Worm (Caenorhabditis elegans) whole organism, L1 larva: ENCODE data around the gene R04D3.2.

ENCODE experiments used
- C04F5.9 ChIP-seq: sonication (generic microtip); optimal IDR thresholded peaks from 2 replicates; lab custom pipeline; 2016; ENCODE audit warnings: missing genetic modification characterization, missing compliant biosample characterization
- C16A3.4 ChIP-seq: fragments of 150-350 bp; optimal IDR thresholded peaks from 2 replicates; lab custom pipeline; 2014; ENCODE audit warnings: missing biosample characterization, missing genetic modification characterization
- C34B4.2 ChIP-seq: sonication (generic microtip); optimal IDR thresholded peaks from 2 replicates; lab custom pipeline; 2017; ENCODE audit warnings: mild to moderate bottlenecking, missing genetic modification characterization, missing compliant biosample characterization
- Y116A8C.19 ChIP-seq: sonication (generic microtip); optimal IDR thresholded peaks from 2 replicates; lab custom pipeline; 2016; ENCODE audit warnings: missing compliant biosample characterization, missing genetic modification characterization, borderline replicate concordance
- aha-1 ChIP-seq: fragments of 150-350 bp; optimal IDR thresholded peaks from 2 replicates; lab custom pipeline; 2014; ENCODE audit warnings: missing biosample characterization, missing genetic modification characterization
- alr-1 ChIP-seq: fragments of 200-800 bp; sonication (Bioruptor generic); optimal IDR thresholded peaks from 2 replicates; lab custom pipeline; 2018; ENCODE audit warnings: borderline replicate concordance, mild to moderate bottlenecking, missing genetic modification characterization, missing compliant biosample characterization
- ama-1 ChIP-seq: fragments of 150-350 bp; optimal IDR thresholded peaks from 2 replicates; lab custom pipeline; 2014
- ceh-82 ChIP-seq, 3 experiments: fragments of 150-350 bp in 1 of 3; sonication (generic microtip) in 2 of 3; optimal IDR thresholded peaks; 2 replicates each; lab custom pipeline; 2014 to 2017; ENCODE audit warnings: missing biosample characterization in 3 of 3, missing genetic modification characterization in 3 of 3
- ceh-90 ChIP-seq: sonication (generic microtip); optimal IDR thresholded peaks from 2 replicates; lab custom pipeline; 2016; ENCODE audit warnings: missing genetic modification characterization, missing compliant biosample characterization
- ces-1 ChIP-seq: fragments of 150-350 bp; optimal IDR thresholded peaks from 2 replicates; lab custom pipeline; 2014; ENCODE audit warnings: missing biosample characterization, missing genetic modification reagents, missing genetic modification characterization
- dpl-1 ChIP-seq, 3 experiments: fragments of 150-350 bp in 2 of 3; sonication (generic microtip) in 1 of 3; optimal IDR thresholded peaks; 2 replicates each; lab custom pipeline; 2014 to 2017; ENCODE audit warnings: missing biosample characterization in 3 of 3, missing genetic modification characterization in 3 of 3, missing genetic modification reagents in 3 of 3
- dsc-1 ChIP-seq: sonication (generic microtip); optimal IDR thresholded peaks from 2 replicates; lab custom pipeline; 2016; ENCODE audit warnings: mild to moderate bottlenecking, missing genetic modification characterization, missing compliant biosample characterization
- efl-3 ChIP-seq: fragments of 200-800 bp; sonication (Bioruptor generic); optimal IDR thresholded peaks from 2 replicates; lab custom pipeline; 2018; ENCODE audit warnings: mild to moderate bottlenecking, missing genetic modification characterization, missing compliant biosample characterization
- elt-2 ChIP-seq: sonication (generic microtip); optimal IDR thresholded peaks from 2 replicates; lab custom pipeline; 2016; ENCODE audit warnings: missing genetic modification characterization, mild to moderate bottlenecking, inconsistent platforms, missing compliant biosample characterization, missing genetic modification reagents
- fkh-10 ChIP-seq: sonication (generic microtip); optimal IDR thresholded peaks from 2 replicates; lab custom pipeline; 2017; ENCODE audit warnings: missing biosample characterization, missing genetic modification reagents, missing genetic modification characterization
- fos-1 ChIP-seq: fragments of 150-350 bp; optimal IDR thresholded peaks from 2 replicates; lab custom pipeline; 2014; ENCODE audit warnings: missing biosample characterization, missing genetic modification characterization
- grh-1 ChIP-seq: fragments of 200-800 bp; sonication (Bioruptor generic); IDR thresholded peaks from 2 replicates; pipeline ENCODE4 v1.3.6; 2022; ENCODE audit warnings: missing genetic modification reagents, missing genetic modification characterization, missing compliant biosample characterization
- hlh-17 ChIP-seq: fragments of 200-800 bp; sonication (Bioruptor generic); optimal IDR thresholded peaks from 2 replicates; lab custom pipeline; 2018; ENCODE audit warnings: missing genetic modification characterization, mild to moderate bottlenecking, missing compliant biosample characterization, moderate library complexity, borderline replicate concordance
- hpl-2 ChIP-seq: fragments of 150-350 bp; optimal IDR thresholded peaks from 2 replicates; lab custom pipeline; 2014; ENCODE audit warnings: missing biosample characterization, missing genetic modification reagents, missing genetic modification characterization
- irx-1 ChIP-seq: sonication (generic microtip); optimal IDR thresholded peaks from 2 replicates; lab custom pipeline; 2016; ENCODE audit warnings: missing genetic modification characterization, missing compliant biosample characterization
- isw-1 ChIP-seq: fragments of 200-800 bp; sonication (Bioruptor generic); IDR thresholded peaks from 2 replicates; pipeline ENCODE4 v1.3.6; 2022; ENCODE audit warnings: missing genetic modification characterization, missing compliant biosample characterization
- jun-1 ChIP-seq: fragments of 150-350 bp; optimal IDR thresholded peaks from 2 replicates; lab custom pipeline; 2014; ENCODE audit warnings: missing biosample characterization, missing genetic modification reagents, missing genetic modification characterization
- lin-13 ChIP-seq: fragments of 150-350 bp; optimal IDR thresholded peaks from 2 replicates; lab custom pipeline; 2014; ENCODE audit warnings: missing biosample characterization, missing genetic modification reagents, missing genetic modification characterization
- lin-14 ChIP-seq: fragments of 200-800 bp; sonication (Bioruptor generic); optimal IDR thresholded peaks from 2 replicates; lab custom pipeline; 2018; ENCODE audit warnings: mild to moderate bottlenecking, missing genetic modification characterization, moderate library complexity, missing compliant biosample characterization
- lin-15B ChIP-seq: fragments of 150-350 bp; sonication (generic microtip); optimal IDR thresholded peaks from 3 replicates; lab custom pipeline; 2014; ENCODE audit warnings: missing biosample characterization, missing genetic modification characterization
- lin-35 ChIP-seq, 2 experiments: fragments of 150-350 bp; optimal IDR thresholded peaks; 2 replicates each; lab custom pipeline; 2014; ENCODE audit warnings: missing biosample characterization in 2 of 2, missing genetic modification characterization in 2 of 2, missing genetic modification reagents in 2 of 2
- lin-39 ChIP-seq: fragments of 150-350 bp; optimal IDR thresholded peaks from 2 replicates; lab custom pipeline; 2014; ENCODE audit warnings: missing biosample characterization, missing genetic modification reagents, missing genetic modification characterization
- mdl-1 ChIP-seq, 2 experiments: fragments of 150-350 bp; optimal IDR thresholded peaks; 2 replicates each; lab custom pipeline; 2014 to 2017; ENCODE audit warnings: missing biosample characterization in 2 of 2, missing genetic modification characterization in 2 of 2, inconsistent platforms in 1 of 2
- mef-2 ChIP-seq: fragments of 150-350 bp; optimal IDR thresholded peaks from 2 replicates; lab custom pipeline; 2014; ENCODE audit warnings: missing biosample characterization, missing genetic modification characterization
- mep-1 ChIP-seq: fragments of 150-350 bp; optimal IDR thresholded peaks from 2 replicates; lab custom pipeline; 2014; ENCODE audit warnings: missing biosample characterization, missing genetic modification characterization
- nhr-12 ChIP-seq: sonication (generic microtip); optimal IDR thresholded peaks from 2 replicates; lab custom pipeline; 2017; ENCODE audit warnings: missing biosample characterization, missing genetic modification characterization
- nhr-19 ChIP-seq: fragments of 200-800 bp; sonication (Bioruptor generic); conservative IDR thresholded peaks from 2 replicates; pipeline ENCODE4 v1.3.6; 2022; ENCODE audit warnings: missing genetic modification characterization, missing compliant biosample characterization
- nhr-20 ChIP-seq: sonication (generic microtip); optimal IDR thresholded peaks from 2 replicates; lab custom pipeline; 2016; ENCODE audit warnings: mild to moderate bottlenecking, missing genetic modification characterization, missing compliant biosample characterization
- nhr-237 ChIP-seq: fragments of 150-350 bp; optimal IDR thresholded peaks from 2 replicates; lab custom pipeline; 2014; ENCODE audit warnings: missing biosample characterization, missing genetic modification characterization
- nhr-28 ChIP-seq: fragments of 150-350 bp; optimal IDR thresholded peaks from 2 replicates; lab custom pipeline; 2014; ENCODE audit warnings: missing biosample characterization, missing genetic modification characterization
- nhr-47 ChIP-seq: sonication (generic microtip); optimal IDR thresholded peaks from 2 replicates; lab custom pipeline; 2016; ENCODE audit warnings: mild to moderate bottlenecking, missing genetic modification characterization, moderate library complexity, missing compliant biosample characterization
- nhr-71 ChIP-seq: sonication (generic microtip); optimal IDR thresholded peaks from 2 replicates; lab custom pipeline; 2016; ENCODE audit warnings: mild to moderate bottlenecking, missing genetic modification characterization, moderate library complexity, missing compliant biosample characterization
- nhr-77 ChIP-seq: fragments of 150-350 bp; optimal IDR thresholded peaks from 2 replicates; lab custom pipeline; 2014; ENCODE audit warnings: missing biosample characterization, missing genetic modification characterization
- nhr-84 ChIP-seq: sonication (generic microtip); optimal IDR thresholded peaks from 2 replicates; lab custom pipeline; 2017; ENCODE audit warnings: missing biosample characterization, missing genetic modification characterization
- nhr-90 ChIP-seq: sonication (generic microtip); optimal IDR thresholded peaks from 2 replicates; lab custom pipeline; 2016; ENCODE audit warnings: mild to moderate bottlenecking, missing genetic modification characterization, missing compliant biosample characterization; ENCODE audit not compliant: poor library complexity
- pag-3 ChIP-seq: sonication (generic microtip); optimal IDR thresholded peaks from 2 replicates; lab custom pipeline; 2017; ENCODE audit warnings: missing genetic modification characterization, mild to moderate bottlenecking, missing compliant biosample characterization, antibody characterized with exemption, borderline replicate concordance; ENCODE audit not compliant: insufficient read depth
- pax-3 ChIP-seq: fragments of 200-800 bp; sonication (Bioruptor generic); optimal IDR thresholded peaks from 2 replicates; lab custom pipeline; 2018; ENCODE audit warnings: mild to moderate bottlenecking, missing genetic modification characterization, moderate library complexity, missing compliant biosample characterization
- pqm-1 ChIP-seq: sonication (generic microtip); optimal IDR thresholded peaks from 3 replicates; lab custom pipeline; 2017; ENCODE audit warnings: missing biosample characterization, missing genetic modification characterization
- rnt-1 ChIP-seq: sonication (generic microtip); optimal IDR thresholded peaks from 2 replicates; lab custom pipeline; 2016; ENCODE audit warnings: mild to moderate bottlenecking, missing genetic modification characterization, moderate library complexity, missing compliant biosample characterization
- snpc-4 ChIP-seq: fragments of 150-350 bp; optimal IDR thresholded peaks from 2 replicates; lab custom pipeline; 2014; ENCODE audit warnings: missing biosample characterization, missing genetic modification characterization
- snu-23 ChIP-seq: sonication (generic microtip); optimal IDR thresholded peaks from 2 replicates; lab custom pipeline; 2016; ENCODE audit warnings: missing genetic modification characterization, missing compliant biosample characterization
- sox-4 ChIP-seq: sonication (generic microtip); optimal IDR thresholded peaks from 2 replicates; lab custom pipeline; 2016; ENCODE audit warnings: missing genetic modification characterization, missing compliant biosample characterization
- sptf-1 ChIP-seq: fragments of 150-350 bp; optimal IDR thresholded peaks from 2 replicates; lab custom pipeline; 2014; ENCODE audit warnings: missing biosample characterization, missing genetic modification characterization
- sup-37 ChIP-seq: fragments of 200-800 bp; sonication (Bioruptor generic); optimal IDR thresholded peaks from 2 replicates; lab custom pipeline; 2018; ENCODE audit warnings: mild to moderate bottlenecking, missing genetic modification characterization, missing compliant biosample characterization
- swsn-7 ChIP-seq: sonication (generic microtip); optimal IDR thresholded peaks from 2 replicates; lab custom pipeline; 2016; ENCODE audit warnings: missing genetic modification characterization, missing compliant biosample characterization
- tbx-2 ChIP-seq: sonication (generic microtip); optimal IDR thresholded peaks from 2 replicates; lab custom pipeline; 2016; ENCODE audit warnings: missing genetic modification characterization, missing compliant biosample characterization
- unc-130 ChIP-seq: fragments of 150-350 bp; optimal IDR thresholded peaks from 2 replicates; lab custom pipeline; 2017; ENCODE audit warnings: missing biosample characterization, missing genetic modification characterization, inconsistent platforms
- vab-15 ChIP-seq: sonication (generic microtip); optimal IDR thresholded peaks from 2 replicates; lab custom pipeline; 2017; ENCODE audit warnings: missing genotype, mild to moderate bottlenecking, missing genetic modification characterization, missing compliant biosample characterization
- zip-4 ChIP-seq: fragments of 200-800 bp; sonication (Bioruptor generic); optimal IDR thresholded peaks from 2 replicates; lab custom pipeline; 2018; ENCODE audit warnings: mild to moderate bottlenecking, missing genetic modification characterization, moderate library complexity, missing compliant biosample characterization

R04D3.2 gene

DNA sequence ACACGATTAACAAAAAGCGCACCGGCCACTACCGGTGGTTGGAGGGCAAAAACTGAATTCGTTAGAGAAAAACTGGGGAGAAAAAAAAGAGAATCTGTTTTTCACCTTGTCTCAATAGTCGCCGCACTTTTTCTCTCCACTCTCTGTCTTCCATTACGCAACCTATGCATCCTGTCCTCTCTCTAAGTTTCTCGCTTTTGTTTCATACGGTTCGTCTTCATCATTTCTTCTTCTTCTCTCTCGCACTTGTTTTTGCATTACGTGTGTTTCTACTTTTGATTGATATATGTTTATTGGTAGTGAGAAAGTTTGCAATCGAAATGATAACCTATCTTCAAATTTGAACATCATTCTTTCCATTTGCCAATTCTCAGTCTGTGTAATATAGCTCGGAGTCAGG is 34.1 kb upstream of the R04D3.2 start (continued):
- no peak for TF ChIP-seq fkh-10
- TF ChIP-seq nhr-90 (tag; lab: Kevin White, UChicago), result no peak
- TF ChIP-seq lin-13 (GFP tag; lab: Kevin White, UChicago), result peak; percentile 30
- TF ChIP-seq alr-1 (tag; lab: Kevin White, UChicago), result no peak
- TF ChIP-seq nhr-237 (tag; lab: Kevin White, UChicago), result no peak
- TF ChIP-seq lin-35 (GFP tag; optimal IDR thresholded peaks at IDR 0.05; lab: Kevin White, UChicago), result peak in 1 of 2 experiments; percentile 53
- TF ChIP-seq grh-1 (GFP tag; lab: Robert Waterston, UW), result 0 out of 2 replicates have a peak, but pooled peaks have one; percentile 14
- no peak for TF ChIP-seq ceh-90
- no peak for TF ChIP-seq isw-1 (GFP tag; lab: Robert Waterston, UW)
- TF ChIP-seq nhr-77 (tag; lab: Kevin White, UChicago), result no peak
- no peak for TF ChIP-seq irx-1 (tag; lab: Kevin White, UChicago)
- TF ChIP-seq lin-15B (tag; lab: Kevin White, UChicago), result no peak
- TF ChIP-seq sox-4 (tag; lab: Kevin White, UChicago), result no peak
- no peak for TF ChIP-seq pqm-1
- peak; percentile 3 for TF ChIP-seq nhr-47
- TF ChIP-seq tbx-2 (tag; lab: Kevin White, UChicago), result peak; percentile 23
- no peak for TF ChIP-seq C04F5.9 (tag; lab: Kevin White, UChicago)
- no peak for TF ChIP-seq hlh-17 (GFP tag; lab: Kevin White, UChicago)
- no peak for TF ChIP-seq sup-37 (GFP tag; lab: Kevin White, UChicago)
- TF ChIP-seq fos-1 (tag; lab: Kevin White, UChicago), result no peak
- no peak for TF ChIP-seq elt-2 (tag; lab: Kevin White, UChicago)
- peak; percentile 79 for TF ChIP-seq nhr-71 (tag; lab: Kevin White, UChicago)
- no peak for TF ChIP-seq snpc-4
- TF ChIP-seq sptf-1 (tag; lab: Kevin White, UChicago), result no peak
- no peak for TF ChIP-seq nhr-28 (tag; lab: Kevin White, UChicago)
- no peak for TF ChIP-seq C34B4.2 (tag; lab: Kevin White, UChicago)
- TF ChIP-seq ama-1 (lab: Kevin White, UChicago), result peak; percentile 22
- no peak for TF ChIP-seq ces-1 (GFP tag; lab: Kevin White, UChicago)
- TF ChIP-seq vab-15, result peak; percentile 36
- no peak for TF ChIP-seq unc-130 (tag; lab: Kevin White, UChicago)
- TF ChIP-seq pag-3 (tag; lab: Kevin White, UChicago), result no peak
- peak; percentile 55 for TF ChIP-seq C16A3.4 (tag; lab: Kevin White, UChicago)
- TF ChIP-seq hpl-2 (GFP tag; lab: Kevin White, UChicago), result no peak
- no peak for TF ChIP-seq aha-1 (tag; lab: Kevin White, UChicago)
- TF ChIP-seq rnt-1 (tag; lab: Kevin White, UChicago), result peak; percentile 55
- peak; percentile 42 for TF ChIP-seq swsn-7
- TF ChIP-seq mef-2, result no peak
- no peak for TF ChIP-seq lin-39
- no peak for TF ChIP-seq nhr-84 (tag; lab: Kevin White, UChicago)
- TF ChIP-seq efl-3 (GFP tag; lab: Kevin White, UChicago), result no peak
- no peak for TF ChIP-seq nhr-12 (tag; lab: Kevin White, UChicago)
- TF ChIP-seq ceh-82 (tag; optimal IDR thresholded peaks at IDR 0.05; lab: Kevin White, UChicago), result no peak
- TF ChIP-seq mep-1 (tag; lab: Kevin White, UChicago), result peak; percentile 41
- no peak for TF ChIP-seq Y116A8C.19

DNA sequence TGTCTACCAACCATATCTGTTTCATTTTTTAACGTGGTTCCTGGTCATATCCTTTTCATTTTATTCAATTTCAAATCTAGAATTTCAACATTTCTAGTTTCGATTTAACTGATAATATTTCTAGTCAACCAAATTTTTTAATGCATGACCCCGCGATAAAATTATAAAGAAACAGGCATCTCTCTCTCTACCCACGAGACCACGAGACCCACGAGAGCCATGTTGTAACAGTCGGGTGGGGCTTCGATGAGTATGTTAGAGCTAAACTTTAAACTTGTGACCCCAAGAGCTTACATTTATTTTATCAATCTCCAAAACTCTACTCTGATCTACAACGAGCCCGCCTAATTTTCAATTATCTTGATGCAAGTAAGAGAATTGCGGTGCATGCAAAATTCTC is 31.9 kb upstream of the R04D3.2 start:
- TF ChIP-seq jun-1 (tag; lab: Kevin White, UChicago) (no peak), nhr-20 (peak; percentile 31), pax-3 (no peak), dpl-1 (GFP tag; optimal IDR thresholded peaks at IDR 0.05; lab: Kevin White, UChicago) (no peak), dsc-1 (peak; percentile 5), mdl-1 (tag; optimal IDR thresholded peaks at IDR 0.05; lab: Kevin White, UChicago) (peak in 1 of 2 experiments; percentile 27), rnt-1 (tag; lab: Kevin White, UChicago) (peak; percentile 47), lin-14 (peak; percentile 42), zip-4 (GFP tag; lab: Kevin White, UChicago) (no peak), vab-15 (no peak), nhr-90 (tag; lab: Kevin White, UChicago) (no peak), snu-23 (GFP tag; lab: Kevin White, UChicago) (peak; percentile 7), lin-39 (no peak), nhr-71 (tag; lab: Kevin White, UChicago) (peak; percentile 54), unc-130 (tag; lab: Kevin White, UChicago) (peak; percentile 58), nhr-19 (GFP tag; lab: Robert Waterston, UW) (peak; percentile 43)
